Worm (Caenorhabditis elegans): ENCODE results near the gene end-1.

ce11 chrV:13981677-13982076 is 3.3 kb upstream of the end-1 start:
- TF ChIP-seq lin-39 (tag; optimal IDR thresholded peaks at IDR 0.05) (no peak), tbx-2 (tag; optimal IDR thresholded peaks at IDR 0.05) (no peak), nhr-237 (tag; optimal IDR thresholded peaks at IDR 0.05) (no peak), nhr-23 (tag; optimal IDR thresholded peaks at IDR 0.05) (no peak), nhr-76 (tag; optimal IDR thresholded peaks at IDR 0.05) (no peak), zag-1 (tag; optimal IDR thresholded peaks at IDR 0.05) (no peak), mdl-1 (tag; optimal IDR thresholded peaks at IDR 0.05) (no peak), nhr-11 (tag; optimal IDR thresholded peaks at IDR 0.05) (no peak), ama-1 (optimal IDR thresholded peaks at IDR 0.05) (no peak), unc-62 (GFP tag; optimal IDR thresholded peaks at IDR 0.05) (no peak), ceh-9 (tag; optimal IDR thresholded peaks at IDR 0.05) (no peak), pha-4 (tag; optimal IDR thresholded peaks at IDR 0.05) (no peak)

Data from whole organism, L3 larva.